Fruit fly (Drosophila melanogaster): ENCODE measurements around the gene ed.

- TF ChIP-seq CG2116 (GFP tag; optimal IDR thresholded peaks at IDR 0.05) (no peak), Sin3A (optimal IDR thresholded peaks at IDR 0.05) (no peak), Jarid2 (GFP tag; optimal IDR thresholded peaks at IDR 0.05) (no peak), slbo (GFP tag; IDR thresholded peaks at IDR 0.05) (peak; percentile 43), CG3281 (GFP tag; optimal IDR thresholded peaks at IDR 0.05) (no peak), CG17328 (GFP tag; IDR thresholded peaks at IDR 0.05) (no peak), Ada2b (GFP tag; IDR thresholded peaks at IDR 0.05) (no peak), pan (optimal IDR thresholded peaks at IDR 0.05) (no peak), pan (GFP tag; optimal IDR thresholded peaks at IDR 0.05 in 1 of 2, IDR thresholded peaks at IDR 0.05 in 1 of 2) (no peak), aop (GFP tag; IDR thresholded peaks at IDR 0.05) (no peak), CG17829 (tag; optimal IDR thresholded peaks at IDR 0.05) (no peak)
These were observed 53.0 kb downstream of the ed start for dm6 chr2L:4084166-4084565.
